Worm (Caenorhabditis elegans): ENCODE measurements around the gene F44B9.10.

The F44B9.10 gene

DNA sequence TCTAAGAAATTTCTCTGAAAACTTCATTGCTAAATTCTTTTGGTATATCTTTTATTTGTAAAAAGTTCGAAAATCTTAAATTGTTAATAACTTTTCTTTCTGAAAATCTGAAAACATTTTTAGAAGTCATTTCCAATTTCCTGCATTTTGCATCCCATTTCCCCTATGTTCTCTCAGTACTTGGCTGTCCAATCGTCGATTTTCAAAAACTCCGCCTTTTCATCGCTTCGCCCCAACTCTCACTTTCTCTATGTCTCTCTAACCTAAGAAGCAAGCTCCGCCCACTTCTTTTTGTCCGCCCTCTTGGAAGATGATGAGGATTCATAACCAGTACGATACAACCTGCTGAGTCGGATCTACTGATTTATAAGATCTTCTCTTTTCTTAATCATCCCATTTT lies 31.7 kb upstream of the F44B9.10 start:
- TF ChIP-seq fax-1 (tag; optimal IDR thresholded peaks at IDR 0.05) = no peak
- TF ChIP-seq nfya-1 (tag; optimal IDR thresholded peaks at IDR 0.05) = peak; percentile 90
- no peak for TF ChIP-seq elt-4 (tag; optimal IDR thresholded peaks at IDR 0.05)
- no peak for TF ChIP-seq tbx-7 (tag; optimal IDR thresholded peaks at IDR 0.05)
- no peak for TF ChIP-seq tbx-2 (tag; optimal IDR thresholded peaks at IDR 0.05)

DNA sequence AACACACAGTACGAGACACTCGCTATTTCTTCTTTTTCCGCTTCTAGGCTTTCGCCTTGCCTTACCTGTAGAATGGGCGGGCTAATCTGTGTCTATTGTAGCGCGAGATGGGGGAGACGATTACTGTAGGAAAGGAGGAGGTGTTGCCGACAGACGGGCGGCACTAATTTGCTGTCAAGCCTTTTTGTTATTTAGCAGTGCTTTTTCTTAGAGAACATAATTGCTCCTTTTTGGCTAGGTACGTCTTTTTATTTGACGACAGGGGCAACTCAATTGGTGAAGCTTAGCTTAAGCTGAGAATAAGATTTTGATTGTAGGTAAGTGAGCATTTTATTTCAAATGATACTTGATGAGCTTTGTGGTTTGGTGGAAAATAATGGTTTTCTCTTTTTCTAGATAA lies 30.2 kb upstream of the F44B9.10 start:
- no peak for TF ChIP-seq syd-9 (tag; optimal IDR thresholded peaks at IDR 0.05)
- TF ChIP-seq pax-1 (tag; optimal IDR thresholded peaks at IDR 0.05) = no peak
- no peak for TF ChIP-seq ref-2 (tag; optimal IDR thresholded peaks at IDR 0.05)
- TF ChIP-seq dmd-4 (tag; optimal IDR thresholded peaks at IDR 0.05; ENCODE audit: borderline replicate concordance) = no peak
- TF ChIP-seq ceh-34 (tag; optimal IDR thresholded peaks at IDR 0.05) = no peak
- TF ChIP-seq pqm-1 (tag; optimal IDR thresholded peaks at IDR 0.05) = no peak
- no peak for TF ChIP-seq ama-1 (optimal IDR thresholded peaks at IDR 0.05)
- TF ChIP-seq fkh-10 (GFP tag; optimal IDR thresholded peaks at IDR 0.05) = no peak
- no peak for TF ChIP-seq ceh-9 (tag; optimal IDR thresholded peaks at IDR 0.05)
- TF ChIP-seq elt-4 (tag; optimal IDR thresholded peaks at IDR 0.05) = no peak
- TF ChIP-seq nhr-232 (tag; optimal IDR thresholded peaks at IDR 0.05) = no peak

DNA sequence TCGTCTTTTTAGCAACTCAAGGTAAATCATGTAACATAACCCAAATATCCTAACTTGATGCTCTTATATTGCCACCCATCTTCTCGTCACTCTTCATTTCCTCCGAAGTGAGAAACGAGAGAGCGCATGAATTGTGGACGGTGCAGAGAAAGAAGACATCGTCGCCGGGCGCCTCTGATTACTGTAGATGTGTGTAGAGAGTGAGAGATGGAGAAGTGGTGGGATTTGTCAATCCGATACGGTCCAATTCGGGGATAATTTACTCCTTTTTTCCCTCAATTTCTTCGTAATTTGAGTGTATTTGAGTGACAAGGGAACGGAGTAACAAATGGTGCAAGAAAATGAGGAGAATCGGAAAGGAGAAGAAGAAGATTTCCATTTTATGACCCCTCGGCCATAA lies 27.7 kb upstream of the F44B9.10 start:
- TF ChIP-seq hlh-8 (tag; optimal IDR thresholded peaks at IDR 0.05) = no peak
- TF ChIP-seq unc-3 (GFP tag; conservative IDR thresholded peaks at IDR 0.05) = no peak
- TF ChIP-seq unc-3 (tag; optimal IDR thresholded peaks at IDR 0.05) = no peak
- TF ChIP-seq tbx-7 (tag; optimal IDR thresholded peaks at IDR 0.05) = no peak
- no peak for TF ChIP-seq ceh-24 (tag; optimal IDR thresholded peaks at IDR 0.05)
- no peak for TF ChIP-seq sox-4 (tag; optimal IDR thresholded peaks at IDR 0.05)
- no peak for TF ChIP-seq pat-9 (tag; optimal IDR thresholded peaks at IDR 0.05)
- no peak for TF ChIP-seq che-1 (tag; optimal IDR thresholded peaks at IDR 0.05)
- no peak for TF ChIP-seq ceh-14 (tag; optimal IDR thresholded peaks at IDR 0.05)
- TF ChIP-seq elt-4 (tag; optimal IDR thresholded peaks at IDR 0.05) = no peak
- no peak for TF ChIP-seq C38D4.7 (GFP tag; optimal IDR thresholded peaks at IDR 0.05)
- TF ChIP-seq ama-1 (optimal IDR thresholded peaks at IDR 0.05) = no peak
- TF ChIP-seq pha-2 (tag; optimal IDR thresholded peaks at IDR 0.05) = no peak
- no peak for TF ChIP-seq ttx-3 (tag; optimal IDR thresholded peaks at IDR 0.05)
- TF ChIP-seq hlh-15 (tag; optimal IDR thresholded peaks at IDR 0.05) = no peak
- no peak for TF ChIP-seq npax-4 (tag; optimal IDR thresholded peaks at IDR 0.05)
- TF ChIP-seq hlh-6 (tag; optimal IDR thresholded peaks at IDR 0.05) = no peak

DNA sequence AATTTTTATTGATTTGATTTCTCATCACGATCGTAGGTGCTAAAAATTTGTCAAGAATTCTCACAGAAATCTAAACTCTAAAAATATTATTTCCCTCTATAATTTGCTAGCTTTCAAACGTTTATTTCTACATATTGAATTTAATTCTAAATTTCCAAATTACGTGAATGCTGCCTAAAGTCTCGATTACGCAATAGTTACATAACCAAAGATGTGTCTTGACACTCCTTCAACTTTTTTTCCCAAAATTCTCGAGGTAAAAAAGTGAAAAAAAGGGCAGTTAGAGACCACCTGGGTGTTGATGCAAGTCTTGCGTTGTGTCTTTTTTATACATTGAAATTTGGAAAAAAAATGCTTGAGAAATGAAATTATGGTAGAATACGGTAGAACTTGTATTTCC lies 18.4 kb upstream of the F44B9.10 start:
- TF ChIP-seq ceh-18 (tag; optimal IDR thresholded peaks at IDR 0.05) (no peak), pat-9 (tag; optimal IDR thresholded peaks at IDR 0.05) (no peak), nhr-11 (tag; optimal IDR thresholded peaks at IDR 0.05) (no peak), pax-1 (tag; optimal IDR thresholded peaks at IDR 0.05) (no peak), ceh-9 (tag; optimal IDR thresholded peaks at IDR 0.05) (no peak), ceh-19 (GFP tag; optimal IDR thresholded peaks at IDR 0.05) (no peak), lin-11 (tag; optimal IDR thresholded peaks at IDR 0.05) (no peak), ceh-48 (tag; optimal IDR thresholded peaks at IDR 0.05) (no peak), K09A11.1 (tag; optimal IDR thresholded peaks at IDR 0.05; ENCODE audit: insufficient read depth) (no peak), sox-4 (tag; optimal IDR thresholded peaks at IDR 0.05) (no peak), pha-4 (tag; optimal IDR thresholded peaks at IDR 0.05) (no peak), Y22D7AL.16 (tag; optimal IDR thresholded peaks at IDR 0.05) (no peak), ahr-1 (tag; optimal IDR thresholded peaks at IDR 0.05) (no peak)
